Worm (Caenorhabditis elegans) whole organism, L2 larva: Measurements from ENCODE around the gene bath-4.

Experiments used
- alr-1 ChIP-seq: fragments of 150-350 bp; optimal IDR thresholded peaks from 2 replicates; lab custom pipeline; 2014; ENCODE audit warnings: missing biosample characterization, missing genetic modification characterization
- aly-2 ChIP-seq: fragments of 150-350 bp; optimal IDR thresholded peaks from 2 replicates; lab custom pipeline; 2014; ENCODE audit warnings: missing biosample characterization, missing genetic modification characterization
- ceh-16 ChIP-seq: fragments of 150-350 bp; optimal IDR thresholded peaks from 2 replicates; lab custom pipeline; 2014; ENCODE audit warnings: missing biosample characterization, missing genetic modification characterization
- crh-2 ChIP-seq: sonication (generic microtip); optimal IDR thresholded peaks from 2 replicates; lab custom pipeline; 2017; ENCODE audit warnings: missing biosample characterization, missing genetic modification characterization
- gmeb-1 ChIP-seq: fragments of 150-350 bp; optimal IDR thresholded peaks from 2 replicates; lab custom pipeline; 2014; ENCODE audit warnings: missing biosample characterization, missing genetic modification characterization
- nhr-11 ChIP-seq: fragments of 150-350 bp; optimal IDR thresholded peaks from 2 replicates; lab custom pipeline; 2014; ENCODE audit warnings: missing biosample characterization, missing genetic modification characterization
- nhr-12 ChIP-seq: fragments of 150-350 bp; optimal IDR thresholded peaks from 2 replicates; lab custom pipeline; 2014; ENCODE audit warnings: missing biosample characterization, missing genetic modification characterization
- nhr-77 ChIP-seq: fragments of 150-350 bp; optimal IDR thresholded peaks from 2 replicates; lab custom pipeline; 2014; ENCODE audit warnings: missing biosample characterization, missing genetic modification characterization
- snpc-4 ChIP-seq: fragments of 150-350 bp; optimal IDR thresholded peaks from 2 replicates; lab custom pipeline; 2014; ENCODE audit warnings: missing biosample characterization, missing genetic modification characterization
- zag-1 ChIP-seq: fragments of 150-350 bp; optimal IDR thresholded peaks from 2 replicates; lab custom pipeline; 2014; ENCODE audit warnings: missing biosample characterization, missing genetic modification characterization

DNA sequence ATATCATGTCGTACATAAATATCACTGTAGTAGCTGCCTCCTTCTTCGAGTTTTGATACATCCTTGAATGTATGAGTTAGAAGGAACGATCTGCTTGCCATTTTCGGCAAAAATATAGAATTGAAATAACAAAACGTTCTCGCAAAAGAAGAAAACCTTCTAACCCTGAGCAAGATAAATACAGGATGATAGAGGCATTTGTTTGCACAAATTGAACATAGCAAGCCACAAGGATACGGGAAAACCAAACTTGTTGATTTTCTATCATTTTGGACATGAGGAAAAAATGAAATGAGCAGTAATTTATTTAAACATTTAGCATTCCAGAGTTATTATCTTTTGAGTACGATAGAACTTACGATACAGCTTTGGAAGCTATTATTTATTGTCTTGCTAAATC, 28.7 kb downstream of the bath-4 start, which contains the start of gene math-8:
- TF ChIP-seq zag-1, result no peak
- TF ChIP-seq gmeb-1, result no peak
- TF ChIP-seq nhr-11 (tag; lab: Kevin White, UChicago), result no peak
- TF ChIP-seq nhr-12, result no peak
- TF ChIP-seq aly-2 (tag; lab: Kevin White, UChicago), result no peak
- TF ChIP-seq nhr-77 (tag; lab: Kevin White, UChicago), result no peak
- TF ChIP-seq ceh-16 (tag; lab: Kevin White, UChicago), result no peak
- TF ChIP-seq snpc-4 (tag; lab: Kevin White, UChicago), result no peak
- no peak for TF ChIP-seq crh-2 (tag; lab: Kevin White, UChicago)
- no peak for TF ChIP-seq alr-1
